Worm (Caenorhabditis elegans) whole organism, late embryonic: Measurements from ENCODE around the gene Y73B6BL.31.

Experiments used
- C08G9.2 ChIP-seq: sonication (generic microtip); optimal IDR thresholded peaks from 2 replicates; lab custom pipeline; 2016; ENCODE audit warnings: mild to moderate bottlenecking, missing genetic modification characterization, moderate library complexity, missing compliant biosample characterization
- C38D4.7 ChIP-seq: fragments of 200-800 bp; sonication (Bioruptor generic); optimal IDR thresholded peaks from 2 replicates; lab custom pipeline; 2018; ENCODE audit warnings: mild to moderate bottlenecking, missing genetic modification characterization, moderate library complexity, missing compliant biosample characterization
- F13H6.1 ChIP-seq: sonication (generic microtip); optimal IDR thresholded peaks from 2 replicates; lab custom pipeline; 2016; ENCODE audit warnings: missing genetic modification characterization, missing compliant biosample characterization
- Y22D7AL.16 ChIP-seq: sonication (generic microtip); optimal IDR thresholded peaks from 2 replicates; lab custom pipeline; 2016; ENCODE audit warnings: missing genetic modification characterization, missing compliant biosample characterization
- ceh-14 ChIP-seq: sonication (generic microtip); optimal IDR thresholded peaks from 2 replicates; lab custom pipeline; 2016; ENCODE audit warnings: missing genotype, missing genetic modification characterization, missing compliant biosample characterization
- ceh-2 ChIP-seq: sonication (generic microtip); optimal IDR thresholded peaks from 2 replicates; lab custom pipeline; 2016; ENCODE audit warnings: missing genotype, missing genetic modification characterization, missing compliant biosample characterization
- ceh-31 ChIP-seq: sonication (generic microtip); optimal IDR thresholded peaks from 2 replicates; lab custom pipeline; 2016; ENCODE audit warnings: missing genetic modification characterization, missing compliant biosample characterization
- ceh-34 ChIP-seq: sonication (generic microtip); optimal IDR thresholded peaks from 2 replicates; lab custom pipeline; 2016; ENCODE audit warnings: mild to moderate bottlenecking, missing genetic modification characterization, missing compliant biosample characterization
- che-1 ChIP-seq: sonication (generic microtip); optimal IDR thresholded peaks from 2 replicates; lab custom pipeline; 2016; ENCODE audit warnings: mild to moderate bottlenecking, missing genetic modification characterization, missing compliant biosample characterization
- elt-2 ChIP-seq: sonication (generic microtip); optimal IDR thresholded peaks from 2 replicates; lab custom pipeline; 2016; ENCODE audit warnings: missing genetic modification reagents, missing genetic modification characterization, missing compliant biosample characterization
- elt-4 ChIP-seq: sonication (generic microtip); optimal IDR thresholded peaks from 2 replicates; lab custom pipeline; 2016; ENCODE audit warnings: missing genetic modification characterization, missing compliant biosample characterization
- ets-4 ChIP-seq: sonication (generic microtip); optimal IDR thresholded peaks from 2 replicates; lab custom pipeline; 2016; ENCODE audit warnings: missing genetic modification characterization, missing compliant biosample characterization
- fkh-6 ChIP-seq: sonication (generic microtip); optimal IDR thresholded peaks from 2 replicates; lab custom pipeline; 2016; ENCODE audit warnings: missing genetic modification characterization, missing compliant biosample characterization
- hlh-13 ChIP-seq: fragments of 200-800 bp; sonication (Bioruptor generic); optimal IDR thresholded peaks from 2 replicates; lab custom pipeline; 2018; ENCODE audit warnings: mild to moderate bottlenecking, missing genetic modification characterization, missing compliant biosample characterization
- hlh-6 ChIP-seq: sonication (generic microtip); optimal IDR thresholded peaks from 2 replicates; lab custom pipeline; 2016; ENCODE audit warnings: missing genotype, missing genetic modification characterization, missing compliant biosample characterization
- hlh-8 ChIP-seq: sonication (generic microtip); optimal IDR thresholded peaks from 2 replicates; lab custom pipeline; 2016; ENCODE audit warnings: missing genotype, missing genetic modification characterization, missing compliant biosample characterization
- madf-2 ChIP-seq: sonication (generic microtip); optimal IDR thresholded peaks from 2 replicates; lab custom pipeline; 2017; ENCODE audit warnings: missing genetic modification characterization, missing compliant biosample characterization
- mec-3 ChIP-seq: sonication (generic microtip); optimal IDR thresholded peaks from 2 replicates; lab custom pipeline; 2016; ENCODE audit warnings: borderline replicate concordance, missing genetic modification characterization, missing compliant biosample characterization
- nhr-11 ChIP-seq: fragments of 150-350 bp; optimal IDR thresholded peaks from 2 replicates; lab custom pipeline; 2014; ENCODE audit warnings: missing biosample characterization, missing genetic modification characterization
- nhr-232 ChIP-seq: sonication (generic microtip); optimal IDR thresholded peaks from 2 replicates; lab custom pipeline; 2016; ENCODE audit warnings: missing genetic modification characterization, missing compliant biosample characterization
- odd-2 ChIP-seq: sonication (generic microtip); optimal IDR thresholded peaks from 2 replicates; lab custom pipeline; 2017; ENCODE audit warnings: antibody characterized with exemption, mild to moderate bottlenecking, missing genetic modification characterization, missing compliant biosample characterization
- pax-1 ChIP-seq: fragments of 150-350 bp; optimal IDR thresholded peaks from 2 replicates; lab custom pipeline; 2014; ENCODE audit warnings: missing biosample characterization, missing genetic modification characterization
- pha-2 ChIP-seq: sonication (generic microtip); optimal IDR thresholded peaks from 2 replicates; lab custom pipeline; 2017; ENCODE audit warnings: mild to moderate bottlenecking, missing genetic modification characterization, missing compliant biosample characterization
- pros-1 ChIP-seq: fragments of 150-350 bp; optimal IDR thresholded peaks from 2 replicates; lab custom pipeline; 2014; ENCODE audit warnings: missing biosample characterization, missing genetic modification reagents, missing genetic modification characterization
- sdc-2 ChIP-seq: sonication (generic microtip); optimal IDR thresholded peaks from 2 replicates; lab custom pipeline; 2016; ENCODE audit warnings: missing genotype, missing genetic modification characterization, missing compliant biosample characterization
- sox-4 ChIP-seq: sonication (generic microtip); optimal IDR thresholded peaks from 2 replicates; lab custom pipeline; 2017; ENCODE audit warnings: mild to moderate bottlenecking, missing genetic modification characterization, inconsistent platforms, missing compliant biosample characterization
- tbx-2 ChIP-seq: sonication (generic microtip); optimal IDR thresholded peaks from 2 replicates; lab custom pipeline; 2016; ENCODE audit warnings: missing genetic modification characterization, missing compliant biosample characterization
- unc-3 ChIP-seq, 2 experiments: fragments of 200-800 bp in 1 of 2; sonication (Bioruptor generic) in 1 of 2; sonication (generic microtip) in 1 of 2; conservative IDR thresholded peaks in 1 of 2; optimal IDR thresholded peaks in 1 of 2; 2 replicates each; pipeline versions ENCODE4 v1.3.6 to Lab custom; 2016 to 2022; ENCODE audit warnings: missing compliant biosample characterization in 2 of 2, missing genetic modification characterization in 2 of 2, missing genetic modification reagents in 1 of 2
- unc-42 ChIP-seq: sonication (generic microtip); optimal IDR thresholded peaks from 2 replicates; lab custom pipeline; 2016; ENCODE audit warnings: missing genotype, missing genetic modification characterization, missing compliant biosample characterization

Gene Y73B6BL.31

DNA sequence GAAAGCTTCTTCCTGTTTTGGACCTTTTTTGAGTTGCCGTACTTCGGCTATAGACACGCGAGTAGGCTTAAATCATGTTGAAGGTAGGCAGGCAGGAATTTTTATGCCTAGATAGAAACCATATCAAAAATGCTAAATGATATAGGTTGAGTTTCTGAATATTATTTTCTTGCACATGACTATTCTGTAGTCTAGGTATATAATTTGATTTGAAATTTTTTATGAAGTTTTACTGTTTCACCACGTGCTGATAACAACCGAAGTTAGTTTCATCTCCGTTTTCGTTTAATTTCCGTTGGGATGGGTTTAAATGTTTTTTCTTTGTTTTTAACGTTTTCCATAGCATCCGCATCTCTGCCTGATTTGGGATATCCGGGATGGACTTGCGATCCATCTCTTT is 45.3 kb downstream of the Y73B6BL.31 start, which contains the start of gene Y73B6BL.37:
Gene Y73B6BL.37 (plus strand): TSS at position 301 of the 400 bp plus-strand sequence.
- TF ChIP-seq hlh-6 (tag; lab: Kevin White, UChicago) (no peak), che-1 (no peak), elt-4 (no peak), pax-1 (no peak), ets-4 (tag; lab: Kevin White, UChicago) (no peak)

DNA sequence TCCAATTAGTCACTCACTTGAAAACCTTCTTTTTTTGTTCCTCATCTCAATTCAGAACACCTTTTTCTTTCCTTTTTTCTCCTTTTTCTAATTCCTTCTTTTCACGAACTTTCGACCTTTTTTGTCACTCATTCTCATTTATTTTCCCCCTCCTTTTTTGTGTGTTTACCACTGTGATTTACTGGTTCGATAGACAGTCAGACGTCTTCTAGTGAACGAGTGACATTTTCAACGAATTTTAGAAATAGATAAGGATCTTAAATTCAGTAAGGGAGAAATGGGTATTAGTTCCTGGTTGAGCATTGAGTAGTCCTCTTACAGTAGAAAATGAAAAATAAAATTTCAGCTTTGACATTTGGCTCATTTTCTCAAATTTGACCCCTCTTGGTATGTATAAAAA is 50.2 kb downstream of the Y73B6BL.31 start:
- TF ChIP-seq nhr-11 (tag; lab: Kevin White, UChicago) (no peak), nhr-232 (tag; lab: Kevin White, UChicago) (no peak), madf-2 (tag; lab: Kevin White, UChicago) (no peak), odd-2 (tag; lab: Kevin White, UChicago) (no peak), C08G9.2 (no peak), unc-42 (no peak), Y22D7AL.16 (tag; lab: Kevin White, UChicago) (no peak), pros-1 (no peak), hlh-6 (tag; lab: Kevin White, UChicago) (no peak), fkh-6 (tag; lab: Kevin White, UChicago) (no peak), ceh-34 (no peak), ceh-2 (tag; lab: Kevin White, UChicago) (no peak), mec-3 (tag; lab: Kevin White, UChicago) (no peak), tbx-2 (tag; lab: Kevin White, UChicago) (no peak), ceh-14 (tag; lab: Kevin White, UChicago) (no peak)

DNA sequence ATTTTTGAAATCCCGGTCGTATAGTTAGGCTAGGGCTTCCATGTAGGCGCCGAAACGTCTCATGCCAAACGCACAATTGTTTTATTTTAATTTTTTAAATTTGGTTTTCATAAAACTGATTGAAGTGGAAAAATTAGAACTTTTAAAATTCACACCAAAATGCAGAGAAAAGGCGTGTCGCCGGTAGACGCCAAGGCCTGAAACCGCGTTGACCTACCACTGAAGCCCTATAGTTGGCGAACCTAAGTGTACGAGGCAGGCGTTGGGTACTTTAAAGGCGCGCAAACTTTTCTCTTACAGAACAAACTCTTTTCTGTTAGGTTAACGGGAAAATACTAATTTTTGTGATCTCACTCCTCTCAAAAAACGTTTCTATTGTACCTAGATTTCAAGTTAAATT is 51.6 kb downstream of the Y73B6BL.31 start, which contains the start of gene Y73B6BL.44:
Gene Y73B6BL.44 (plus strand): TSS at position 301 of the 400 bp plus-strand sequence.
- TF ChIP-seq madf-2 (tag; lab: Kevin White, UChicago) (no peak), F13H6.1 (no peak), hlh-13 (no peak), ceh-14 (tag; lab: Kevin White, UChicago) (no peak), sox-4 (tag; lab: Kevin White, UChicago) (no peak), hlh-8 (tag; lab: Kevin White, UChicago) (no peak), elt-2 (no peak), unc-3 (GFP tag; conservative IDR thresholded peaks at IDR 0.05; lab: Robert Waterston, UW) (no peak), unc-3 (tag; optimal IDR thresholded peaks at IDR 0.05; lab: Kevin White, UChicago) (no peak), hlh-6 (tag; lab: Kevin White, UChicago) (no peak), ceh-31 (tag; lab: Kevin White, UChicago) (no peak)
- TF ChIP-seq, all 69 proteins: peak for 0

- TF ChIP-seq C38D4.7 (GFP tag; lab: Kevin White, UChicago), result no peak
- TF ChIP-seq pax-1, result no peak
- TF ChIP-seq pha-2 (tag; lab: Kevin White, UChicago), result no peak
- no peak for TF ChIP-seq sdc-2 (tag; lab: Kevin White, UChicago)
- TF ChIP-seq ceh-31 (tag; lab: Kevin White, UChicago), result no peak
These were observed 54.4 kb downstream of the Y73B6BL.31 start for ce11 chrIV:6496103-6496502.
